Worm (Caenorhabditis elegans): ENCODE measurements around the gene Y81G3A.2.

DNA sequence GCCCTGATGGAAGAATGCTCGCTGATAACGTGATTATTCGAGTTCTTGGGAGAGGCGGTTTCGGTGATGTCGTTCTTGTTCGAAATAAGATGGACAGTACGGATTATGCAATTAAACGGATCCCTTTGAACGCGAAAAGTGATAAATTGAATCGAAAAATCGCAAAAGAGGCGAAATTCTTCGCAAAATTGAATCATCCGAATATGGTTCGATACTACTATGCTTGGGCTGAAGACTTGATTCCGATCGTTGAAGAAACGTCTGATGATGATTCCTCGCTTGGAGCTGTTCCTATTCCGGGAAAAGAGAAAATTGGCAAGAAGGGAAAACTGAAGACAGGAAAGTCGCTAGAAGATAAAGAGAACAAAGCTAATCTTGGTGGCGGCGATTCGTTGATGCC lies 5.2 kb downstream of the Y81G3A.2 start:
- TF ChIP-seq unc-62 (GFP tag; optimal IDR thresholded peaks at IDR 0.05) (no peak), egl-44 (GFP tag; IDR thresholded peaks at IDR 0.05) (no peak), pbrm-1 (GFP tag; IDR thresholded peaks at IDR 0.05) (no peak), unc-130 (GFP tag; optimal IDR thresholded peaks at IDR 0.05) (no peak), akir-1 (GFP tag; optimal IDR thresholded peaks at IDR 0.05) (no peak), F23B12.7 (tag; optimal IDR thresholded peaks at IDR 0.05; ENCODE audit: insufficient read depth) (no peak), ama-1 (optimal IDR thresholded peaks at IDR 0.05) (no peak), ama-1 (GFP tag; optimal IDR thresholded peaks at IDR 0.05) (no peak), sptf-2 (GFP tag; optimal IDR thresholded peaks at IDR 0.05) (no peak), pha-4 (tag; optimal IDR thresholded peaks at IDR 0.05) (no peak)

All from whole organism, young adult.